Worm (Caenorhabditis elegans) whole organism, young adult: ENCODE results near the gene C46C2.5.

Experiments used
- ceh-79 ChIP-seq: sonication (generic microtip); optimal IDR thresholded peaks from 2 replicates; lab custom pipeline; 2017; ENCODE audit warnings: mild to moderate bottlenecking, missing genetic modification characterization, missing compliant biosample characterization
- nhr-90 ChIP-seq: sonication (generic microtip); optimal IDR thresholded peaks from 2 replicates; lab custom pipeline; 2016; ENCODE audit warnings: missing genotype, mild to moderate bottlenecking, missing genetic modification characterization, missing compliant biosample characterization
- snpc-4 ChIP-seq, 5 experiments: fragments of 150-350 bp in 1 of 5; sonication (generic microtip) in 4 of 5; optimal IDR thresholded peaks; 2 replicates each; lab custom pipeline; 2014 to 2018; ENCODE audit warnings: missing genetic modification characterization in 5 of 5, missing biosample characterization in 3 of 5, antibody characterized with exemption in 2 of 5, mild to moderate bottlenecking in 2 of 5, missing compliant biosample characterization in 2 of 5, missing genotype in 2 of 5, moderate library complexity in 2 of 5, missing genetic modification reagents in 1 of 5

- TF ChIP-seq nhr-90 (tag; lab: Kevin White, UChicago) = no peak
- TF ChIP-seq snpc-4 (GFP tag; optimal IDR thresholded peaks at IDR 0.05; lab: Kevin White, UChicago) = no peak
- no peak for TF ChIP-seq snpc-4 (tag; optimal IDR thresholded peaks at IDR 0.05; lab: Kevin White, UChicago)
- no peak for TF ChIP-seq ceh-79 (tag; lab: Kevin White, UChicago)
These were observed 32.6 kb downstream of the C46C2.5 start for ce11 chrIV:9159863-9160262.
